Worm (Caenorhabditis elegans): ENCODE results near the gene glb-33.
A peak's percentile ranks its signal among the peaks of the same experiment; 100 is the strongest.

glb-33 gene

ce11 chrV:1375007-1375406 lies 23.1 kb downstream of the glb-33 start:
- TF ChIP-seq nhr-237 (tag; optimal IDR thresholded peaks at IDR 0.05): no peak
- TF ChIP-seq fos-1 (tag; optimal IDR thresholded peaks at IDR 0.05): no peak
- no peak for TF ChIP-seq ama-1 (optimal IDR thresholded peaks at IDR 0.05)
- no peak for TF ChIP-seq sma-3 (GFP tag; optimal IDR thresholded peaks at IDR 0.05)
- TF ChIP-seq nhr-10 (tag; optimal IDR thresholded peaks at IDR 0.05): no peak
- no peak for TF ChIP-seq egl-27 (tag; optimal IDR thresholded peaks at IDR 0.05)
- no peak for TF ChIP-seq alr-1 (tag; optimal IDR thresholded peaks at IDR 0.05)
- no peak for TF ChIP-seq nhr-21 (tag; optimal IDR thresholded peaks at IDR 0.05)
- TF ChIP-seq crh-2 (tag; optimal IDR thresholded peaks at IDR 0.05): no peak
- no peak for TF ChIP-seq unc-39 (tag; optimal IDR thresholded peaks at IDR 0.05)
- TF ChIP-seq unc-55 (GFP tag; optimal IDR thresholded peaks at IDR 0.05): no peak
- TF ChIP-seq lin-39 (tag; optimal IDR thresholded peaks at IDR 0.05): no peak
- no peak for TF ChIP-seq elt-3 (tag; optimal IDR thresholded peaks at IDR 0.05)
- no peak for TF ChIP-seq zag-1 (tag; optimal IDR thresholded peaks at IDR 0.05)

ce11 chrV:1378010-1378409 lies 26.1 kb downstream of the glb-33 start:
- TF ChIP-seq R02D3.7 (tag; optimal IDR thresholded peaks at IDR 0.05): no peak
- TF ChIP-seq nhr-129 (tag; optimal IDR thresholded peaks at IDR 0.05): no peak
- TF ChIP-seq lin-11 (tag; optimal IDR thresholded peaks at IDR 0.05): no peak
- TF ChIP-seq nhr-6 (tag; optimal IDR thresholded peaks at IDR 0.05): no peak
- TF ChIP-seq nhr-11 (tag; optimal IDR thresholded peaks at IDR 0.05): no peak
- TF ChIP-seq dmd-4 (tag; optimal IDR thresholded peaks at IDR 0.05): no peak
- no peak for TF ChIP-seq nhr-23 (tag; optimal IDR thresholded peaks at IDR 0.05)
- TF ChIP-seq Y55F3AM.14 (GFP tag; optimal IDR thresholded peaks at IDR 0.05): no peak
- TF ChIP-seq nhr-21 (tag; optimal IDR thresholded peaks at IDR 0.05): no peak
- TF ChIP-seq alr-1 (tag; optimal IDR thresholded peaks at IDR 0.05): no peak
- TF ChIP-seq zag-1 (tag; optimal IDR thresholded peaks at IDR 0.05): no peak

- no peak for TF ChIP-seq unc-39 (tag; optimal IDR thresholded peaks at IDR 0.05)
- peak; percentile 51 for TF ChIP-seq C34F6.9 (tag; optimal IDR thresholded peaks at IDR 0.05)
- TF ChIP-seq lsy-2 (tag; optimal IDR thresholded peaks at IDR 0.05): peak in 1 of 2 experiments; percentile 25
- no peak for TF ChIP-seq unc-62 (GFP tag; optimal IDR thresholded peaks at IDR 0.05)
- TF ChIP-seq nhr-11 (tag; optimal IDR thresholded peaks at IDR 0.05): no peak
- peak; percentile 56 for TF ChIP-seq unc-55 (GFP tag; optimal IDR thresholded peaks at IDR 0.05)
- TF ChIP-seq F13H6.1 (tag; optimal IDR thresholded peaks at IDR 0.05): peak; percentile 7
- peak; percentile 61 for TF ChIP-seq gmeb-1 (tag; optimal IDR thresholded peaks at IDR 0.05)
- no peak for TF ChIP-seq blmp-1 (tag; optimal IDR thresholded peaks at IDR 0.05; ENCODE audit: insufficient read depth)
Measured at ce11 chrV:1383206-1383908, 31.4 kb downstream of the glb-33 start, which contains the start of gene rga-4. Gene rga-4 (minus strand): TSS chrV:1383256.

DNA sequence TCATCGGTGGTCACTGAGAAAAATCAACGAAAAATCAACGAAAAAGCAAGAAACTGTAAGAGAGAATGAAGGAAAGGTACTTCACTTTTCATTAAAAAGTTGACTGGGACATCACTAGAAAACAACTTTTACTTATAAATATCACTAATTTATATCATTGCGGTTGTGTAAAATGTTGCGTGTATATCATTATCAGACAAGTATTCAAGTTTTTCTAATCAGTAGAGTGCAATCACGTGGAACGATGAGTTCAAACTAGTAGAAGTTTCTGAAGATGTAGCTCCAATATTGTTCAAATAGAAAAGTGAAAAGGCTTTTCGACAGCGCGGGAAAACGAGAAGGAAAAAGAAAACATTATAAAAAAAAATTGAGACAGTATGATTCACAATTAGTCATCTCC lies 36.3 kb downstream of the glb-33 start:
- TF ChIP-seq nhr-10 (tag; optimal IDR thresholded peaks at IDR 0.05) (no peak), fos-1 (tag; optimal IDR thresholded peaks at IDR 0.05) (peak; percentile 54)

DNA sequence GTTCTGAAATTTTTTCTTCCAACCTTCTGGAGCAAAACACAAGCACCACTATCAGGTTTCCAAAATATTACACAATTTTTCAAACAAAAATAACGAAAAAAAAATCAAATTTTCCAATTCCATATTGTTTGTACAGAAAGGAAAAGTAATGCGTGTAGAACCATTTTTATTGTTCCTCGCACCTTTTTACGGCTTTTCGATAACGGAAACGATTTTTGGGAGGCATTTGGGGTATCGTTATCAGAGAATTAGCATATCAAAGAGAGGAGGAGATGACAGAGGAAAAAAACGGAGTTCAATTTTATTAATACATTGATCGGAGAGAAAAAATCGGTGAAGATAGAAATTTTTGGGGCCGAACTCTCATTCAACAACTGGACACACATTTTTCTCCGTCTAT lies 37.9 kb downstream of the glb-33 start:
- TF ChIP-seq fos-1 (tag; optimal IDR thresholded peaks at IDR 0.05) (peak; percentile 93), ama-1 (optimal IDR thresholded peaks at IDR 0.05) (no peak)

DNA sequence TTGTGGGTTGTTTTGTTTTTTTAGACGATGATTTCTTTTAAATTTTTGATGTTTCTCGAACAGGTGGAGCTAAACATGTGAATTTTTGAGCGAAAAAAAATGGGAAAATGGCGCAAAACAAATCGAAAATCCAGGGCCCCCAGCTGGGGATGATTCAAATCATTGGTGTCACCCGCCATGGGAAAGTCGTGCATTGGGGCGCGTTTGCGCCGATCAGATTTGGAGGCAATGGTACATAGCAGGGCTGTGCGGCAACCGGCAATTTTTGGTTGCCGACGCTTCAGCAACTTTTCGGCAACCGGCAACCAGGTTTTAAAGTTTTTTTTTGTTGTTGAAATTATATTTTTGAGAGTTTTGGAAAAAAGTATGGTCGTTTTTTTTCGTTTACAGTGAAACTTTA lies 38.5 kb downstream of the glb-33 start:
- no peak for TF ChIP-seq Y55F3AM.14 (GFP tag; optimal IDR thresholded peaks at IDR 0.05)
- no peak for TF ChIP-seq nhr-25 (tag; optimal IDR thresholded peaks at IDR 0.05)
- no peak for TF ChIP-seq R02D3.7 (tag; optimal IDR thresholded peaks at IDR 0.05)
- no peak for TF ChIP-seq ceh-82 (tag; optimal IDR thresholded peaks at IDR 0.05)
- no peak for TF ChIP-seq unc-39 (tag; optimal IDR thresholded peaks at IDR 0.05)
- no peak for TF ChIP-seq zag-1 (tag; optimal IDR thresholded peaks at IDR 0.05)
- TF ChIP-seq blmp-1 (tag; optimal IDR thresholded peaks at IDR 0.05; ENCODE audit: insufficient read depth): no peak

ce11 chrV:1392900-1393299 lies 41.0 kb downstream of the glb-33 start, which contains the start of gene Y75B7AR.1:
Gene Y75B7AR.1 (minus strand): TSS chrV:1393000.
- TF ChIP-seq ZK546.5 (tag; optimal IDR thresholded peaks at IDR 0.05) (no peak), snpc-4 (tag; optimal IDR thresholded peaks at IDR 0.05) (no peak), unc-62 (GFP tag; optimal IDR thresholded peaks at IDR 0.05) (no peak), nhr-129 (tag; optimal IDR thresholded peaks at IDR 0.05) (no peak), ztf-4 (tag; optimal IDR thresholded peaks at IDR 0.05) (no peak), nhr-23 (tag; optimal IDR thresholded peaks at IDR 0.05) (no peak), mdl-1 (tag; optimal IDR thresholded peaks at IDR 0.05) (no peak), lin-13 (GFP tag; optimal IDR thresholded peaks at IDR 0.05) (no peak), nhr-237 (tag; optimal IDR thresholded peaks at IDR 0.05) (no peak), Y55F3AM.14 (GFP tag; optimal IDR thresholded peaks at IDR 0.05) (no peak), fos-1 (tag; optimal IDR thresholded peaks at IDR 0.05) (no peak), mab-5 (tag; optimal IDR thresholded peaks at IDR 0.05) (no peak), ztf-1 (GFP tag; conservative IDR thresholded peaks at IDR 0.05) (no peak), R02D3.7 (tag; optimal IDR thresholded peaks at IDR 0.05) (no peak), nhr-77 (tag; optimal IDR thresholded peaks at IDR 0.05) (no peak), C34F6.9 (tag; optimal IDR thresholded peaks at IDR 0.05) (no peak), sma-9 (GFP tag; optimal IDR thresholded peaks at IDR 0.05) (no peak), sma-9 (tag; optimal IDR thresholded peaks at IDR 0.05) (no peak), ztf-11 (tag; optimal IDR thresholded peaks at IDR 0.05) (no peak)

Data from whole organism, L2 larva.